Worm (Caenorhabditis elegans) whole organism, L4 larva: Measurements from ENCODE around the gene F21A3.3.

Source experiments
- F10B5.3 ChIP-seq: sonication (generic microtip); optimal IDR thresholded peaks from 2 replicates; lab custom pipeline; 2016; ENCODE audit warnings: mild to moderate bottlenecking, missing genetic modification characterization, missing compliant biosample characterization
- F49E8.2 ChIP-seq: sonication (generic microtip); optimal IDR thresholded peaks from 2 replicates; lab custom pipeline; 2016; ENCODE audit warnings: missing compliant biosample characterization, mild to moderate bottlenecking, missing genetic modification characterization, borderline replicate concordance
- Y48G9A.11 ChIP-seq: fragments of 200-800 bp; sonication (Bioruptor generic); IDR thresholded peaks from 2 replicates; pipeline ENCODE4 v1.3.6; 2022; ENCODE audit warnings: missing genetic modification reagents, missing genetic modification characterization, missing compliant biosample characterization
- Y75B8A.6 ChIP-seq: fragments of 200-800 bp; sonication (Bioruptor generic); IDR thresholded peaks from 2 replicates; pipeline ENCODE4 v1.3.6; 2022; ENCODE audit warnings: missing genetic modification reagents, missing genetic modification characterization, missing compliant biosample characterization
- ama-1 ChIP-seq: fragments of 150-350 bp; optimal IDR thresholded peaks from 2 replicates; lab custom pipeline; 2014; ENCODE audit warnings: inconsistent platforms, mixed read lengths
- arid-1 ChIP-seq: fragments of 200-800 bp; sonication (Bioruptor generic); conservative IDR thresholded peaks from 2 replicates; pipeline ENCODE4 v1.3.6; 2022; ENCODE audit warnings: missing genetic modification reagents, missing genetic modification characterization, missing compliant biosample characterization
- ceh-20 ChIP-seq: fragments of 200-800 bp; sonication (Bioruptor generic); IDR thresholded peaks from 2 replicates; pipeline ENCODE4 v1.3.6; 2022; ENCODE audit warnings: missing genetic modification reagents, missing genetic modification characterization, missing compliant biosample characterization
- ceh-28 ChIP-seq: fragments of 150-350 bp; optimal IDR thresholded peaks from 2 replicates; lab custom pipeline; 2014; ENCODE audit warnings: missing biosample characterization, missing genetic modification reagents, missing genetic modification characterization
- ceh-44 ChIP-seq: fragments of 200-800 bp; sonication (Bioruptor generic); IDR thresholded peaks from 2 replicates; pipeline ENCODE4 v1.3.6; 2022; ENCODE audit warnings: missing genetic modification reagents, missing genetic modification characterization, missing compliant biosample characterization
- ces-1 ChIP-seq: fragments of 150-350 bp; sonication (generic microtip); optimal IDR thresholded peaks from 4 replicates; lab custom pipeline; 2014; ENCODE audit warnings: missing biosample characterization, missing genetic modification reagents, missing genetic modification characterization
- dmd-6 ChIP-seq: fragments of 200-800 bp; sonication (Bioruptor generic); IDR thresholded peaks from 2 replicates; pipeline ENCODE4 v1.3.6; 2022; ENCODE audit warnings: missing genetic modification reagents, missing genetic modification characterization, missing compliant biosample characterization
- egl-27 ChIP-seq: sonication (generic microtip); optimal IDR thresholded peaks from 3 replicates; lab custom pipeline; 2017; ENCODE audit warnings: missing biosample characterization, missing genetic modification reagents, missing genetic modification characterization
- lin-1 ChIP-seq: fragments of 200-800 bp; sonication (Bioruptor generic); IDR thresholded peaks from 2 replicates; pipeline ENCODE4 v1.3.6; 2022; ENCODE audit warnings: missing genetic modification reagents, missing genetic modification characterization, missing compliant biosample characterization
- lin-39 ChIP-seq: fragments of 150-350 bp; optimal IDR thresholded peaks from 2 replicates; lab custom pipeline; 2014; ENCODE audit warnings: missing biosample characterization, missing genetic modification reagents, missing genetic modification characterization
- lir-3 ChIP-seq: sonication (generic microtip); optimal IDR thresholded peaks from 2 replicates; lab custom pipeline; 2016; ENCODE audit warnings: mild to moderate bottlenecking, missing genetic modification characterization, missing compliant biosample characterization
- madf-9 ChIP-seq: fragments of 200-800 bp; sonication (Bioruptor generic); conservative IDR thresholded peaks from 2 replicates; pipeline ENCODE4 v1.3.6; 2022; ENCODE audit warnings: missing genetic modification reagents, missing genetic modification characterization, missing compliant biosample characterization
- nhr-10 ChIP-seq: fragments of 150-350 bp; optimal IDR thresholded peaks from 2 replicates; lab custom pipeline; 2014; ENCODE audit warnings: missing biosample characterization, missing genetic modification characterization
- nhr-11 ChIP-seq: fragments of 150-350 bp; optimal IDR thresholded peaks from 2 replicates; lab custom pipeline; 2014; ENCODE audit warnings: missing biosample characterization, missing genetic modification characterization
- nhr-6 ChIP-seq: fragments of 150-350 bp; optimal IDR thresholded peaks from 2 replicates; lab custom pipeline; 2014; ENCODE audit warnings: missing biosample characterization, missing genetic modification characterization
- rbr-2 ChIP-seq: sonication (generic microtip); optimal IDR thresholded peaks from 2 replicates; lab custom pipeline; 2016; ENCODE audit warnings: missing genotype, missing genetic modification characterization, missing compliant biosample characterization
- unc-62 ChIP-seq, 3 experiments: fragments of 150-350 bp in 1 of 3; sonication (generic microtip); optimal IDR thresholded peaks in 2 of 3; peaks in 1 of 3; 1 replicate in 1 of 3; 2 replicates in 2 of 3; lab custom pipeline; 2014 to 2017; ENCODE audit warnings: missing biosample characterization in 3 of 3, missing genetic modification characterization in 3 of 3, missing genetic modification reagents in 3 of 3, missing genotype in 1 of 3
- vab-7 ChIP-seq: fragments of 200-800 bp; sonication (Bioruptor generic); IDR thresholded peaks from 2 replicates; pipeline ENCODE4 v1.3.6; 2022; ENCODE audit warnings: missing genetic modification reagents, missing genetic modification characterization, missing compliant biosample characterization
- ztf-11 ChIP-seq: fragments of 150-350 bp; optimal IDR thresholded peaks from 2 replicates; lab custom pipeline; 2014; ENCODE audit warnings: missing biosample characterization, missing genetic modification characterization

The F21A3.3 gene

DNA sequence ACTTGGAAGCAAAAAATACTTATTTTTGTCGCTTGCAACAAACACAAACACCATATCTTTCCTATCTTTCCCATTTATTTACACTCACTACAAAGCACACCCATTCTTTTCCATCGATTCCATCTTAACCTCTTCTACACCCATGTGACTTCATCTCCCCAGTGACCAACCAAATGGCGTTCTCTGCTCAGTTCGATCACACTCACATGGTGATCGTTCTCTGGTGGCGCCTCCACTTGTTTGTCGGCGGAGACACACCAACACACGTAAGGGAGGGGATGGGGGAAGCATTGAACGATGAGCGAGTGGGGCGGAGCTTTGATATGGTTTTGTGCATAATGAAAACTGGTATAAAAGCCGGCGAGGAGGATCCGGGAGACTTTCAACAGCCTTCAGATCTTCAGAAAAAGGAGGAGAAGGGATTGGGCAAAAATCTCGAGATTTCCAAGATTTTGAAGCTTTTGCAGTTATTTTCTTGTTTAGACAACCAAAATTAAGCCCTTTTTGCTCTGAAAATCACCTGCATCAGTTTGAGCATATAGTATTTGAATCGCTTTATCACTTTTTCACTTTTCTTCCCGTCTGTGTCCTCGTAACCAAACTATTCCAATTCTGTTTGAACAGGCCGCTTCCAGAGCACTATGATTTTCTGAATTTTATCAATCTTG is 49.1 kb downstream of the F21A3.3 start (continued):
- peak; percentile 67 for TF ChIP-seq nhr-10 (tag; lab: Kevin White, UChicago)
- TF ChIP-seq nhr-11 (tag; lab: Kevin White, UChicago), result peak; percentile 93
- peak; percentile 63 for TF ChIP-seq rbr-2

DNA sequence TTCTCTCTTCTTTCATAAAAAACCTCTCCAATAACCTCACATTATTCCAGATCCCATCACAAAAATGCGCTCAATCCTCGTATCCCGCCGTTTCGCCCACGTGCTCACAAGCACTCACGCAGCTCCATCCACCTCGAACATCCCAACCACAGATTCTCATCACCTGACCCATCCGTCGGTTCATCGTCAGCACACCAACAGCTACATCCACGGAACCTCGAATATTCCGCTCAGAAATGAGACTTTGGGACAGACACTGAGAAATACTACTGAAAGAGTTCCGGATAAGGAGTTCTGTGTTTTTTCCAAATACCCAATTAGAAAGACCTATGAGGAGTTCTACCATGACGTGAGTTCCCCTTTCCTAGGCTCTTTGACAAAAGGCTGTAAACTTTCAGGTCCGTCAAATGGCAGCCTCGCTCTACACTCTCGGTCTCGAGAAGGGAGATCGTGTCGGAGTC is 49.9 kb downstream of the F21A3.3 start, which contains the start of gene acs-2:
Gene acs-2 (plus strand): TSS at position 51 of the 461 bp plus-strand sequence.
- TF ChIP-seq lin-39 (tag; lab: Kevin White, UChicago) (no peak), unc-62 (GFP tag; optimal IDR thresholded peaks at IDR 0.05 in 1 of 2; lab: Kevin White, UChicago) (peak in 1 of 2 experiments; percentile 32), unc-62 (tag; optimal IDR thresholded peaks at IDR 0.05; lab: Kevin White, UChicago) (no peak), lin-1 (GFP tag; lab: Robert Waterston, UW) (no peak), ces-1 (GFP tag; lab: Kevin White, UChicago) (no peak), ama-1 (peak; percentile 52), Y75B8A.6 (no peak), ceh-20 (GFP tag; lab: Robert Waterston, UW) (no peak), F49E8.2 (no peak)

DNA sequence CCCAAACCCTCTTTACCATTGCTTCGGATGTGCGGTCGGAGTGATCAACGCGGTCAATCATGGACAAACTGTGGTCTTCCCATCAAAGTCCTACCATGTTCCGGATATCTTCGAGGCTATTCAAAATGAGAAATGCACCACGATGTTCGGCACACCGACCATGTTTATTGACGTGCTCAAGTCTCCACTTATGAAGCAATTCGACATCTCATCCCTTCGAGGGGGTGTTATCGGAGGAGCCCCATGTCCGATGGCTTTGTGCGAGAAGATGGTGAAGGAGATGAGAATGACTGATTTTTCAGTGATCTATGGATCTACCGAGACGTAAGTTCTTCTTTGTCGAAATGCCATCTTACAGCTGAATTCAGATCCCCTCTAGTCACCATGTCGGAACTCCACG is 50.9 kb downstream of the F21A3.3 start:
- TF ChIP-seq ztf-11 (tag; lab: Kevin White, UChicago) (no peak), nhr-6 (tag; lab: Kevin White, UChicago) (no peak), Y48G9A.11 (GFP tag; lab: Robert Waterston, UW) (no peak), madf-9 (GFP tag; lab: Robert Waterston, UW) (no peak), vab-7 (GFP tag; lab: Robert Waterston, UW) (no peak), ceh-20 (GFP tag; lab: Robert Waterston, UW) (no peak), dmd-6 (GFP tag; lab: Robert Waterston, UW) (no peak), ceh-44 (GFP tag; lab: Robert Waterston, UW) (no peak), arid-1 (GFP tag; lab: Robert Waterston, UW) (no peak), egl-27 (tag; lab: Kevin White, UChicago) (no peak), F10B5.3 (tag; lab: Kevin White, UChicago) (no peak), ama-1 (no peak), lir-3 (tag; lab: Kevin White, UChicago) (no peak), ceh-28 (no peak)
